Worm (Caenorhabditis elegans) whole organism, early embryonic: ENCODE measurements around the gene acdh-12.

Experiments
- B0310.2 ChIP-seq: sonication (generic microtip); optimal IDR thresholded peaks from 2 replicates; lab custom pipeline; 2016; ENCODE audit warnings: mild to moderate bottlenecking, missing genetic modification characterization, missing compliant biosample characterization
- ama-1 ChIP-seq: fragments of 150-350 bp; optimal IDR thresholded peaks from 2 replicates; lab custom pipeline; 2014
- ceh-13 ChIP-seq: fragments of 200-800 bp; sonication (Bioruptor generic); optimal IDR thresholded peaks from 2 replicates; lab custom pipeline; 2018; ENCODE audit warnings: mild to moderate bottlenecking, missing genetic modification characterization, missing compliant biosample characterization
- ceh-36 ChIP-seq: sonication (generic microtip); optimal IDR thresholded peaks from 2 replicates; lab custom pipeline; 2016; ENCODE audit warnings: missing genetic modification characterization, inconsistent platforms, missing compliant biosample characterization
- flt-1 ChIP-seq: fragments of 200-800 bp; sonication (Bioruptor generic); IDR thresholded peaks from 2 replicates; pipeline ENCODE4 v1.3.6; 2022; ENCODE audit warnings: missing genetic modification characterization, missing compliant biosample characterization
- hmbx-1 ChIP-seq: sonication (generic microtip); optimal IDR thresholded peaks from 2 replicates; lab custom pipeline; 2016; ENCODE audit warnings: mild to moderate bottlenecking, missing genetic modification characterization, missing compliant biosample characterization
- pes-1 ChIP-seq: fragments of 200-800 bp; sonication (Bioruptor generic); IDR thresholded peaks from 2 replicates; pipeline ENCODE4 v1.3.6; 2022; ENCODE audit warnings: missing genetic modification reagents, missing genetic modification characterization, missing compliant biosample characterization
- scrt-1 ChIP-seq: fragments of 200-800 bp; sonication (Bioruptor generic); IDR thresholded peaks from 2 replicates; pipeline ENCODE4 v1.3.6; 2022; ENCODE audit warnings: missing genetic modification characterization, missing compliant biosample characterization
- sea-1 ChIP-seq: fragments of 200-800 bp; sonication (Bioruptor generic); conservative IDR thresholded peaks from 2 replicates; pipeline ENCODE4 v1.3.6; 2022; ENCODE audit warnings: missing genetic modification characterization, missing compliant biosample characterization
- tra-4 ChIP-seq: sonication (generic microtip); optimal IDR thresholded peaks from 2 replicates; lab custom pipeline; 2017; ENCODE audit warnings: missing genetic modification characterization, missing compliant biosample characterization

DNA sequence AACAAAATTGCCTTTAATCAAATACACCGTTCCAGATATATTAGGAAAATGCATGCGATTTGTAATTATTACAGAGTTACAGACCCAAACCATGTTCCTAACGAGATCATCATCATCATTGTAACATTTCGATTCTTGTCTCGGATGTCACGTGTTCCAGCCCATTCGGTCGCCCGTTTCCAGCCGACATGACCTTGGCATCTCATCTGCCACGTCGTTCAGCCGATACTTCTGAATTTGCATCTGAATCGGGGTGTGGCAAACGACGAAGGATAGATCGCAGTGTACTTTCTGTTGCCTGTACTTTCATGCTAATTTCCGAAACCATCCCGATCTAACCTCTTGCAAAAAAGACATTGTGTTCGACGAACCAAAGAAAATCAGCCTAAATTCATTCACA lies 44.3 kb upstream of the acdh-12 start:
- no peak for TF ChIP-seq sea-1
- TF ChIP-seq ceh-36, result no peak
- no peak for TF ChIP-seq B0310.2 (tag; lab: Kevin White, UChicago)
- no peak for TF ChIP-seq tra-4 (tag; lab: Kevin White, UChicago)
- TF ChIP-seq ceh-13 (GFP tag; lab: Kevin White, UChicago), result no peak
- no peak for TF ChIP-seq ama-1
- no peak for TF ChIP-seq pes-1 (GFP tag; lab: Robert Waterston, UW)
- TF ChIP-seq flt-1 (GFP tag; lab: Robert Waterston, UW), result no peak
- no peak for TF ChIP-seq hmbx-1 (tag; lab: Kevin White, UChicago)
- TF ChIP-seq scrt-1 (GFP tag; lab: Robert Waterston, UW), result no peak
